Worm (Caenorhabditis elegans) whole organism, young adult: Measurements from ENCODE around the gene Y46D2A.1.

Experiments used
- C17E4.6 ChIP-seq: fragments of 200-800 bp; sonication (Bioruptor generic); IDR thresholded peaks from 2 replicates; pipeline ENCODE4 v1.3.6; 2022; ENCODE audit warnings: missing genetic modification reagents, missing genetic modification characterization, missing compliant biosample characterization
- D2030.7 ChIP-seq: fragments of 200-800 bp; sonication (Bioruptor generic); IDR thresholded peaks from 2 replicates; pipeline ENCODE4 v1.3.6; 2022; ENCODE audit warnings: missing genetic modification reagents, missing genetic modification characterization, missing compliant biosample characterization
- F10E7.11 ChIP-seq: sonication (generic microtip); optimal IDR thresholded peaks from 2 replicates; lab custom pipeline; 2017; ENCODE audit warnings: mild to moderate bottlenecking, missing genetic modification characterization, moderate library complexity, missing compliant biosample characterization
- F23B12.7 ChIP-seq: sonication (generic microtip); optimal IDR thresholded peaks from 2 replicates; lab custom pipeline; 2017; ENCODE audit warnings: missing genetic modification characterization, mild to moderate bottlenecking, missing compliant biosample characterization, antibody characterized with exemption, moderate library complexity; ENCODE audit not compliant: insufficient read depth
- F57C9.4 ChIP-seq: sonication (generic microtip); optimal IDR thresholded peaks from 2 replicates; lab custom pipeline; 2017; ENCODE audit warnings: mild to moderate bottlenecking, missing genetic modification characterization, missing compliant biosample characterization
- ama-1 ChIP-seq, 3 experiments: fragments of 150-350 bp in 1 of 3; sonication (generic microtip) in 2 of 3; optimal IDR thresholded peaks; 2 replicates each; lab custom pipeline; 2014 to 2018; ENCODE audit warnings: missing biosample characterization in 2 of 3, missing genetic modification characterization in 2 of 3, missing genetic modification reagents in 2 of 3
- attf-5 ChIP-seq: fragments of 200-800 bp; sonication (Bioruptor generic); optimal IDR thresholded peaks from 2 replicates; lab custom pipeline; 2018; ENCODE audit warnings: mild to moderate bottlenecking, missing genetic modification characterization, missing compliant biosample characterization
- cebp-1 ChIP-seq, 2 experiments: fragments of 200-800 bp in 1 of 2; sonication (Bioruptor generic) in 1 of 2; sonication (generic microtip) in 1 of 2; IDR thresholded peaks in 1 of 2; optimal IDR thresholded peaks in 1 of 2; 2 replicates each; pipeline versions ENCODE4 v1.3.6 to Lab custom; 2017 to 2022; ENCODE audit warnings: missing compliant biosample characterization in 2 of 2, missing genetic modification characterization in 2 of 2, mild to moderate bottlenecking in 1 of 2, missing genetic modification reagents in 1 of 2, moderate library complexity in 1 of 2
- ceh-79 ChIP-seq: sonication (generic microtip); optimal IDR thresholded peaks from 2 replicates; lab custom pipeline; 2017; ENCODE audit warnings: mild to moderate bottlenecking, missing genetic modification characterization, missing compliant biosample characterization
- ceh-91 ChIP-seq: fragments of 200-800 bp; sonication (Bioruptor generic); IDR thresholded peaks from 2 replicates; pipeline ENCODE4 v1.3.6; 2022; ENCODE audit warnings: missing genetic modification reagents, missing genetic modification characterization, missing compliant biosample characterization
- egl-18 ChIP-seq: fragments of 200-800 bp; sonication (Bioruptor generic); IDR thresholded peaks from 2 replicates; pipeline ENCODE4 v1.3.6; 2022; ENCODE audit warnings: missing genetic modification reagents, missing genetic modification characterization, missing compliant biosample characterization
- fkh-3 ChIP-seq: sonication (generic microtip); optimal IDR thresholded peaks from 2 replicates; lab custom pipeline; 2016; ENCODE audit warnings: mild to moderate bottlenecking, missing genetic modification characterization, missing compliant biosample characterization
- gei-17 ChIP-seq: fragments of 200-800 bp; sonication (Bioruptor generic); optimal IDR thresholded peaks from 2 replicates; lab custom pipeline; 2018; ENCODE audit warnings: mild to moderate bottlenecking, missing genetic modification characterization, missing compliant biosample characterization
- him-1 ChIP-seq: sonication (generic microtip); optimal IDR thresholded peaks from 2 replicates; lab custom pipeline; 2016; ENCODE audit warnings: missing genotype, missing genetic modification reagents, missing genetic modification characterization, missing compliant biosample characterization
- hmg-1.2 ChIP-seq: fragments of 200-800 bp; sonication (Bioruptor generic); IDR thresholded peaks from 2 replicates; pipeline ENCODE4 v1.3.6; 2022; ENCODE audit warnings: missing genetic modification reagents, missing genetic modification characterization, missing compliant biosample characterization
- hrde-1 ChIP-seq: sonication (generic microtip); optimal IDR thresholded peaks from 2 replicates; lab custom pipeline; 2016; ENCODE audit warnings: missing genetic modification characterization, mild to moderate bottlenecking, missing compliant biosample characterization, moderate library complexity, missing genotype, missing genetic modification reagents, borderline replicate concordance
- lag-1 ChIP-seq: fragments of 200-800 bp; sonication (Bioruptor generic); IDR thresholded peaks from 2 replicates; pipeline ENCODE4 v1.3.6; 2022; ENCODE audit warnings: missing genetic modification reagents, missing genetic modification characterization, missing compliant biosample characterization
- lin-54 ChIP-seq: fragments of 200-800 bp; sonication (Bioruptor generic); optimal IDR thresholded peaks from 2 replicates; lab custom pipeline; 2018; ENCODE audit warnings: mild to moderate bottlenecking, missing genetic modification characterization, missing compliant biosample characterization
- lir-1 ChIP-seq: fragments of 200-800 bp; sonication (Bioruptor generic); conservative IDR thresholded peaks from 2 replicates; pipeline ENCODE4 v1.3.6; 2022; ENCODE audit warnings: missing genetic modification reagents, missing genetic modification characterization, missing compliant biosample characterization
- lsl-1 ChIP-seq: fragments of 200-800 bp; sonication (Bioruptor generic); optimal IDR thresholded peaks from 2 replicates; lab custom pipeline; 2018; ENCODE audit warnings: mild to moderate bottlenecking, missing genetic modification characterization, moderate library complexity, missing compliant biosample characterization
- madf-6 ChIP-seq: fragments of 200-800 bp; sonication (Bioruptor generic); IDR thresholded peaks from 2 replicates; pipeline ENCODE4 v1.3.6; 2022; ENCODE audit warnings: missing genetic modification reagents, missing genetic modification characterization, missing compliant biosample characterization
- madf-8 ChIP-seq: fragments of 200-800 bp; sonication (Bioruptor generic); conservative IDR thresholded peaks from 2 replicates; pipeline ENCODE4 v1.3.6; 2022; ENCODE audit warnings: missing genetic modification reagents, missing genetic modification characterization, missing compliant biosample characterization
- mxl-1 ChIP-seq: sonication (generic microtip); optimal IDR thresholded peaks from 2 replicates; lab custom pipeline; 2016; ENCODE audit warnings: missing genetic modification characterization, missing compliant biosample characterization
- nhr-27 ChIP-seq: fragments of 200-800 bp; sonication (Bioruptor generic); optimal IDR thresholded peaks from 2 replicates; lab custom pipeline; 2018; ENCODE audit warnings: mild to moderate bottlenecking, missing genetic modification characterization, moderate library complexity, missing compliant biosample characterization
- rcor-1 ChIP-seq: fragments of 200-800 bp; sonication (Bioruptor generic); IDR thresholded peaks from 2 replicates; pipeline ENCODE4 v1.3.6; 2022; ENCODE audit warnings: missing genetic modification reagents, missing genetic modification characterization, missing compliant biosample characterization
- snpc-1.1 ChIP-seq: sonication (generic microtip); optimal IDR thresholded peaks from 2 replicates; lab custom pipeline; 2017; ENCODE audit warnings: missing genetic modification characterization, mild to moderate bottlenecking, missing compliant biosample characterization, antibody characterized with exemption, moderate library complexity, missing genotype, missing genetic modification reagents; ENCODE audit not compliant: insufficient read depth
- snpc-3.4 ChIP-seq: sonication (generic microtip); optimal IDR thresholded peaks from 2 replicates; lab custom pipeline; 2017; ENCODE audit warnings: missing genetic modification characterization, mild to moderate bottlenecking, missing compliant biosample characterization, antibody characterized with exemption, moderate library complexity, missing genotype, missing genetic modification reagents
- snpc-4 ChIP-seq, 5 experiments: fragments of 150-350 bp in 1 of 5; sonication (generic microtip) in 4 of 5; optimal IDR thresholded peaks; 2 replicates each; lab custom pipeline; 2014 to 2018; ENCODE audit warnings: missing genetic modification characterization in 5 of 5, missing biosample characterization in 3 of 5, antibody characterized with exemption in 2 of 5, mild to moderate bottlenecking in 2 of 5, missing compliant biosample characterization in 2 of 5, missing genotype in 2 of 5, moderate library complexity in 2 of 5, missing genetic modification reagents in 1 of 5
- sptf-2 ChIP-seq: fragments of 200-800 bp; sonication (Bioruptor generic); optimal IDR thresholded peaks from 2 replicates; lab custom pipeline; 2018; ENCODE audit warnings: mild to moderate bottlenecking, missing genetic modification characterization, missing compliant biosample characterization
- unc-130 ChIP-seq: sonication (generic microtip); optimal IDR thresholded peaks from 2 replicates; lab custom pipeline; 2016; ENCODE audit warnings: missing genetic modification reagents, missing genetic modification characterization, missing compliant biosample characterization
- zfh-2 ChIP-seq: fragments of 200-800 bp; sonication (Bioruptor generic); conservative IDR thresholded peaks from 2 replicates; pipeline ENCODE4 v1.3.6; 2022; ENCODE audit warnings: missing genetic modification reagents, missing genetic modification characterization, missing compliant biosample characterization

Y46D2A.1 gene

ce11 chrII:3322257-3322656, at the start of gene Y46D2A.1:
TSS of gene Y46D2A.1 (plus strand) at chrII:3322557.
- no peak for TF ChIP-seq rcor-1 (GFP tag; lab: Robert Waterston, UW)
- no peak for TF ChIP-seq lir-1 (GFP tag; lab: Robert Waterston, UW)
- TF ChIP-seq nhr-27 (tag; lab: Kevin White, UChicago), result no peak
- no peak for TF ChIP-seq attf-5 (GFP tag; lab: Kevin White, UChicago)
- TF ChIP-seq F23B12.7 (tag; lab: Kevin White, UChicago), result no peak
- no peak for TF ChIP-seq snpc-4 (GFP tag; optimal IDR thresholded peaks at IDR 0.05; lab: Kevin White, UChicago)
- no peak for TF ChIP-seq snpc-4 (tag; optimal IDR thresholded peaks at IDR 0.05; lab: Kevin White, UChicago)
- TF ChIP-seq snpc-3.4 (tag; lab: Kevin White, UChicago), result no peak
- TF ChIP-seq snpc-1.1 (tag; lab: Kevin White, UChicago), result no peak
- no peak for TF ChIP-seq C17E4.6 (GFP tag; lab: Robert Waterston, UW)
- TF ChIP-seq ama-1 (optimal IDR thresholded peaks at IDR 0.05; lab: Kevin White, UChicago), result no peak
- no peak for TF ChIP-seq ama-1 (GFP tag; optimal IDR thresholded peaks at IDR 0.05; lab: Kevin White, UChicago)

ce11 chrII:3274923-3275322, 47.4 kb upstream of the Y46D2A.1 start, which contains the start of gene F02E11.3:
TSS of gene F02E11.3 (minus strand) at chrII:3275023.
- TF ChIP-seq mxl-1 (tag; lab: Kevin White, UChicago), result no peak
- no peak for TF ChIP-seq madf-6 (GFP tag; lab: Robert Waterston, UW)
- 0 out of 2 replicates have a peak, but pooled peaks have one; percentile 43 for TF ChIP-seq zfh-2 (GFP tag; lab: Robert Waterston, UW)
- no peak for TF ChIP-seq lag-1 (GFP tag; lab: Robert Waterston, UW)
- no peak for TF ChIP-seq him-1 (tag; lab: Kevin White, UChicago)
- TF ChIP-seq snpc-3.4 (tag; lab: Kevin White, UChicago), result no peak
- no peak for TF ChIP-seq cebp-1 (GFP tag; IDR thresholded peaks at IDR 0.05; lab: Robert Waterston, UW)
- TF ChIP-seq cebp-1 (tag; optimal IDR thresholded peaks at IDR 0.05; lab: Kevin White, UChicago), result no peak
- no peak for TF ChIP-seq lir-1 (GFP tag; lab: Robert Waterston, UW)

ce11 chrII:3277686-3278085, 44.7 kb upstream of the Y46D2A.1 start, which contains the start of gene F02E11.4:
TSS of gene F02E11.4 (minus strand) at chrII:3277786.
- no peak for TF ChIP-seq F10E7.11 (tag; lab: Kevin White, UChicago)

- no peak for TF ChIP-seq rcor-1 (GFP tag; lab: Robert Waterston, UW)
- TF ChIP-seq, all 124 proteins: peak for 0
Observed at ce11 chrII:3278634-3279033, 43.7 kb upstream of the Y46D2A.1 start, which contains the start of gene wht-4. TSS of gene wht-4 (plus strand) at chrII:3278934.

- TF ChIP-seq fkh-3 (no peak), egl-18 (GFP tag; lab: Robert Waterston, UW) (no peak), D2030.7 (no peak), hmg-1.2 (GFP tag; lab: Robert Waterston, UW) (no peak), madf-8 (no peak), lin-54 (no peak), hrde-1 (no peak), lsl-1 (GFP tag; lab: Kevin White, UChicago) (no peak), ama-1 (optimal IDR thresholded peaks at IDR 0.05; lab: Kevin White, UChicago) (no peak), ama-1 (GFP tag; optimal IDR thresholded peaks at IDR 0.05; lab: Kevin White, UChicago) (no peak), gei-17 (GFP tag; lab: Kevin White, UChicago) (no peak), sptf-2 (GFP tag; lab: Kevin White, UChicago) (no peak), ceh-79 (no peak), ceh-91 (GFP tag; lab: Robert Waterston, UW) (no peak), F57C9.4 (tag; lab: Kevin White, UChicago) (no peak), unc-130 (GFP tag; lab: Kevin White, UChicago) (no peak)
Observed at ce11 chrII:3282353-3282752, 40.0 kb upstream of the Y46D2A.1 start, which contains the start of gene nep-13. TSS of gene nep-13 (plus strand) at chrII:3282653.
